Worm (Caenorhabditis elegans): ENCODE measurements around the gene F56D5.6.
A peak's percentile ranks its signal among the peaks of the same experiment; 100 is the strongest.

The F56D5.6 gene

DNA sequence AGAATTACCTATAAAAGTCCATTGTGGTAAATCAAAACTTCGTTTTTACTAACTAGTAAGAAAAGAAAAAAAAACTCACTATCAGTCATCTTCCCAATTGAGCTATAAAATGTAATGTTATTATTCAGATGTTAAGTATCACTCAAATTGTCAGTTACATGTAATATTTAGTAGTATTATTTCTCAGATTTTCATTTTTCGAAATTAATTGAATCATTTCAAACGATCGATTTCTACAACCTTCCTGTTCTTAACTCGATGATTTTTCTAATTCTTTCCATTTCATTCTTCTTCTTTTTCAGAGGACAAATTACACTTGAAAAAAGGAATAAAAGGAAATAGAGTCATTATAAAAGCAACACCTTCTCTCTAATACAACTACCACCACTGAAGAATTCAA is 26.2 kb downstream of the F56D5.6 start, which contains the start of gene F59B8.1:
F59B8.1 (plus strand) TSS at position 301 of the 400 bp plus-strand sequence.
- TF ChIP-seq flt-1 (GFP tag; IDR thresholded peaks at IDR 0.05) (no peak), cog-1 (tag; optimal IDR thresholded peaks at IDR 0.05) (no peak), T22C8.4 (GFP tag; IDR thresholded peaks at IDR 0.05) (no peak), ztf-23 (GFP tag; IDR thresholded peaks at IDR 0.05) (no peak), ztf-29 (GFP tag; IDR thresholded peaks at IDR 0.05) (no peak), med-1 (GFP tag; optimal IDR thresholded peaks at IDR 0.05; ENCODE audit: insufficient read depth) (no peak), ref-1 (GFP tag; conservative IDR thresholded peaks at IDR 0.05) (no peak), klf-2 (GFP tag; conservative IDR thresholded peaks at IDR 0.05) (no peak), tab-1 (GFP tag; IDR thresholded peaks at IDR 0.05) (no peak)

DNA sequence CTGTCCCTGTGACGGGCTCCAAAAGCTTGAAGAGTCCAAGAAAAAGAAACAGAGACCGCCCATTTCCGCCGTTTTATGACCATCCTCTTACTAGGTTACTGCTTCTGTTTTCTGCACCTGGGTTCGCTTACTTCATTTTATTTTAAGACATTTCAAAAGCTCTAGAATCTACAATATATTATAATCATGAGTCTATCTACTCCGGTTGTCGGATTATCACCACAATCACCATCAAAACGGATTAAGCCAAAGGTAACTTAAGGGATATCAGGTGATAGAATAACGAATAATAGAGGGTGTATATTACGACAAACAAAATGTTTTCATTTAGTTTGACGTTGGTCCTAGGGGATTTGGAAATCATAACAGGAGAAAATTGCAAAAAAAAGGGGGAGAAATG is 30.6 kb downstream of the F56D5.6 start:
- no peak for TF ChIP-seq flt-1 (GFP tag; IDR thresholded peaks at IDR 0.05)
- TF ChIP-seq ref-1 (GFP tag; conservative IDR thresholded peaks at IDR 0.05), result no peak
- TF ChIP-seq T22C8.4 (GFP tag; IDR thresholded peaks at IDR 0.05), result no peak
- no peak for TF ChIP-seq ztf-23 (GFP tag; IDR thresholded peaks at IDR 0.05)
- TF ChIP-seq tab-1 (GFP tag; IDR thresholded peaks at IDR 0.05), result no peak
- TF ChIP-seq ztf-29 (GFP tag; IDR thresholded peaks at IDR 0.05), result no peak
- no peak for TF ChIP-seq klf-2 (GFP tag; conservative IDR thresholded peaks at IDR 0.05)
- no peak for TF ChIP-seq cog-1 (tag; optimal IDR thresholded peaks at IDR 0.05)
- TF ChIP-seq med-1 (GFP tag; optimal IDR thresholded peaks at IDR 0.05; ENCODE audit: insufficient read depth), result no peak

DNA sequence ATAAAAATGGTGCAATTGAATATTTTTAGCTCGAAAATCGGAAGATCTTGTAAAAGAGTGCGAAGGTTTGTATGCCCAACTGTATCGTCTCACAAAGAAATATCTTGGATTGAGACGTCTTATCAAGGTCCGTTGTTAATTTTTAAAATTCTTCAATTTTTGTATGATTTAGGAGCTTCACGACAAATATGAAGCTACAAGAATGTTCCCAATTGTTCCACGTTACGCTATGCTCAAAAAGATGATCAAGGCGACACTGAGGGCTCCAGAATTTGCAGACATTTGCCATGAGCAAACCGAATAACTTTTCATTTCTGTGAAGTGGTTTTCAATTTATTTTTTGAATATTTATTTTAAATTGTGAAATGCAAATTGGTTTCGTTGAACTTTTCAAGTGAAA is 37.0 kb downstream of the F56D5.6 start:
- TF ChIP-seq flt-1 (GFP tag; IDR thresholded peaks at IDR 0.05) (no peak), ztf-23 (GFP tag; IDR thresholded peaks at IDR 0.05) (no peak), ref-1 (GFP tag; conservative IDR thresholded peaks at IDR 0.05) (no peak), klf-2 (GFP tag; conservative IDR thresholded peaks at IDR 0.05) (no peak), T22C8.4 (GFP tag; IDR thresholded peaks at IDR 0.05) (no peak), tab-1 (GFP tag; IDR thresholded peaks at IDR 0.05) (no peak), cog-1 (tag; optimal IDR thresholded peaks at IDR 0.05) (no peak), med-1 (GFP tag; optimal IDR thresholded peaks at IDR 0.05; ENCODE audit: insufficient read depth) (no peak), ztf-29 (GFP tag; IDR thresholded peaks at IDR 0.05) (no peak)

DNA sequence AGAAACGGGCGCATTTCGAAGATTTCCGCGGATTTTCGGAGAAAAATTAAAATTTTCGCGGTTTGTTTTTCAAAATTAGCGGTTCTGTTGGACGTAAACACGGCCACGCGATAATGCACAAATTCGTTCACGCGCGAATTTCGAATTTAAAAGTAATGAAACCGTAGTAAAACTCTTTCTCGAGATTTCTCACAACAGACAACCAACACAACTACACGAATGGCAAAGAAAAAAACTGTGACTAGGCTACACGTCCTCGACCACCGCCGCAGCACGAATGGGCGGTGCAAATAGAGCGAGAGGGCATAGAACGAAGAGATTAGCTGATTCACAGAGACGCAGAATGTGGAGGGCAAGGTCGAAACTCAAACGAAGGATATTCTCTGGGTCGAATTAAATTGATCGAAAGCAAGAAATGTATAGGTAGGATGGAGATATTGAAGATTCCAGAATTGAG is 39.2 kb downstream of the F56D5.6 start, which contains the start of gene idh-1:
idh-1 (minus strand) TSS at position 228 of the 457 bp plus-strand sequence.
- TF ChIP-seq flt-1 (GFP tag; IDR thresholded peaks at IDR 0.05), result no peak
- TF ChIP-seq med-1 (GFP tag; optimal IDR thresholded peaks at IDR 0.05; ENCODE audit: insufficient read depth), result no peak
- no peak for TF ChIP-seq klf-2 (GFP tag; conservative IDR thresholded peaks at IDR 0.05)
- TF ChIP-seq tab-1 (GFP tag; IDR thresholded peaks at IDR 0.05), result no peak
- TF ChIP-seq ref-1 (GFP tag; conservative IDR thresholded peaks at IDR 0.05), result no peak
- no peak for TF ChIP-seq ztf-23 (GFP tag; IDR thresholded peaks at IDR 0.05)
- TF ChIP-seq T22C8.4 (GFP tag; IDR thresholded peaks at IDR 0.05), result no peak
- TF ChIP-seq cog-1 (tag; optimal IDR thresholded peaks at IDR 0.05), result no peak
- no peak for TF ChIP-seq ztf-29 (GFP tag; IDR thresholded peaks at IDR 0.05)

DNA sequence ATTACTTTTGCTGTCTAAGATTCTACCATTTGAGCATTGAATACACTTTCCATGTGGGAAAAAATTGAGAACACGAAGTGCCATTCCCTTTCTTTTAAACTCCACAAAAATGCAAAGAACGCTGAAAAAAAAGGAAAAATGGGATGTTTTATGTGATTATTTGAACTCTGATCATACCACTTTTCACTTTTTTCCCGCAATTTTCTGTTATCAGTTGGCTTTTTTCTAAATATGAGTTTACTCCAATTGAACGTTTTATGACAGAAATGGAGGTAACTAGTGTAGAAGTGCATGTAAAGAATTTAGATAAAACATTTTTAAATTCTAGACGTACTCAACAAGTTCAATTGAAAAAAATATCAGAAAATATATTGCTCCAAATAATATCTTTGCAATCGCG is 39.7 kb downstream of the F56D5.6 start:
- TF ChIP-seq klf-2 (GFP tag; conservative IDR thresholded peaks at IDR 0.05) (no peak), flt-1 (GFP tag; IDR thresholded peaks at IDR 0.05) (no peak), ztf-23 (GFP tag; IDR thresholded peaks at IDR 0.05) (no peak), tab-1 (GFP tag; IDR thresholded peaks at IDR 0.05) (no peak), ref-1 (GFP tag; conservative IDR thresholded peaks at IDR 0.05) (no peak), med-1 (GFP tag; optimal IDR thresholded peaks at IDR 0.05; ENCODE audit: insufficient read depth) (no peak)

DNA sequence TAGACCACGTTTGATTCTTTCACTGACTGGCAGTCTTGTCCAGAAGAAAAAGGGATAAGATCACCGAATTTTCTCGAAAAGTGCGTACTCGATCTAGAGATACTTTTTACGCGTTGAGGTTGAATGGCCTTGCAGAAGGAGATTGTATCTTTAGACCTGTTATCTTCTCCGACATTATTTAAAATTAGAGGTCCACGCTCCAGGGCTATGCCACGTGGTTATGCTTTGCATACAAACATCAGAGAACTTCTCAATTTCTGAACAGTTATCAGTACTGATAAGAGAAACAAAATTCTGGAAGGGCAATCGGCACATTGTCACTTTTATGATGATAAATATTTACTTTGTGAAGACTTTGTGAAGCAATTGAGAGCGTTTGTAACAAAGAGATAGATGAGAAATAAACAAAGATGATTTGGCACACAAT is 40.4 kb downstream of the F56D5.6 start:
- TF ChIP-seq klf-2 (GFP tag; conservative IDR thresholded peaks at IDR 0.05) (0 out of 2 replicates have a peak, but pooled peaks have one; percentile 21), tab-1 (GFP tag; IDR thresholded peaks at IDR 0.05) (no peak)

DNA sequence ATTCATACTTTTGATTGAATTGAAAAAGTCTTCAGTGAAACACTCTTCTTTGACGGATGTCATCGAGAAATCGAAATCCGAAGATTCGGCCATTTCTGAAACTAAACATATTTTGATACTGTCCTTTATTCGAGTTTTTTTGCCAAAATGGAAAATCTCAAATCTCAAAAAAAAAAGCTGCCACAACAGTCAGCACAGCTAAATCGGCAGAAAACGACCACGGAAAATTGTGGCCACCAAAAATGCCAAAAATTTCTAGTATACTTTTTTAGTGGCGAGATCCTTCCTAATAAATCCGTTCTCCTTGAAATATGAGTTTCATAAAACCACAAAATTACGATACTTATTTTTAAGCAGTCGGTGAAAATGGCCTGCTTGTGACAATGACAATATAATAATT is 42.2 kb downstream of the F56D5.6 start, which contains the start of gene F38E11.9:
F38E11.9 (minus strand) TSS at position 101 of the 400 bp plus-strand sequence.
- no peak for TF ChIP-seq ref-1 (GFP tag; conservative IDR thresholded peaks at IDR 0.05)
- TF ChIP-seq klf-2 (GFP tag; conservative IDR thresholded peaks at IDR 0.05), result no peak

DNA sequence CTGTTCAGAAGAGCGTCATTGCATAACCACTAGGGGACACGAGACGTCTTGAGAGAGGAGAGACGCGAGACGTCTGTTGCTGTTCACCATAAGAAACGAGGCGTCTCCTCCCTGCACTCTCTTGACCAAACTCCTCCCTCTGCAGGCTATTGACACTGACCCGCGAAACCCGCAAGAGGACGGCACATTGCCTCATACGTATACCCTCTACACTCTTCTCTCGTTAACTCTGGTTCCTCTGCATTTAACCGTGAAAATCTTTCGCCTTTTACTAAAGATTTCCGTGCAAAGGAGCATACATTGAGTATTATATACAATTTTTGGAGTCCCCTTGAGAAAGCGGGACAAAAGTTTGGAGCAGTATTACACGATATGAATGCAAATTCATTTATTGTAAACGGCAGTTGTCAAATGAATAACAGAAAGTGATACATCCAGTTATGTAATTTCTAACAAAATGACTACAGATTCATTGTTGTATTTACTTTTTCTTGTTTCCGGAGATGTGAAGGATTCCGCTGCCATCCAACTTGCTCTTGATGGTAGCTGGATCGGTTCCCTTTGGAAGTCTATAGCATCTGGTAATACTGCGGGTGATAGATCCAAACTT is 42.8 kb downstream of the F56D5.6 start:
- TF ChIP-seq cog-1 (tag; optimal IDR thresholded peaks at IDR 0.05) (peak; percentile 76), ztf-23 (GFP tag; IDR thresholded peaks at IDR 0.05) (0 out of 2 replicates have a peak, but pooled peaks have one; percentile 10), flt-1 (GFP tag; IDR thresholded peaks at IDR 0.05) (peak; percentile 78; the same call in 1 of the 2 replicates), klf-2 (GFP tag; conservative IDR thresholded peaks at IDR 0.05) (no peak), ref-1 (GFP tag; conservative IDR thresholded peaks at IDR 0.05) (no peak), med-1 (GFP tag; optimal IDR thresholded peaks at IDR 0.05; ENCODE audit: insufficient read depth) (no peak), T22C8.4 (GFP tag; IDR thresholded peaks at IDR 0.05) (no peak), ztf-29 (GFP tag; IDR thresholded peaks at IDR 0.05) (no peak), tab-1 (GFP tag; IDR thresholded peaks at IDR 0.05) (no peak; the same call in 1 of the 2 replicates)

DNA sequence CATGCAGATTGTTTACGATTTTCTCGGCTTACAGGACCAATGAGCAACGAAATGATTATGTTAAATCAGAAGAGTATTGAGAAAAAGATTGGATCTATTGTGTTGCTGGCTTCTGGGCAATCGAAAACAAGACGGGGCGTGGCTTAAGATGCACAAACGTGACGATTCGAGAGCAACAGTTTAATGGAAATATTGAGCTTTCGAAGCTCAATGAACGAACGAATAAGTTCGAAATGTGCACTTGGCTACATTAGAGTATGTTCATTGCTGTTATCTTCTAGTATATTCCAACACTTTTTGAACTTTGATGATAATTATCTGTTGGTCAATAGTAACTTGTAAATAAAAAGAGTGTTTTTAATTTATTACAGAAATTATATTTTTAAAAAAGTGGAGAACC is 43.7 kb downstream of the F56D5.6 start, which contains the start of gene hsp-12.3:
hsp-12.3 (minus strand) TSS at position 101 of the 400 bp plus-strand sequence.
- no peak for TF ChIP-seq ref-1 (GFP tag; conservative IDR thresholded peaks at IDR 0.05)
- TF ChIP-seq med-1 (GFP tag; optimal IDR thresholded peaks at IDR 0.05; ENCODE audit: insufficient read depth), result no peak
- no peak for TF ChIP-seq klf-2 (GFP tag; conservative IDR thresholded peaks at IDR 0.05)
- TF ChIP-seq ztf-29 (GFP tag; IDR thresholded peaks at IDR 0.05), result no peak
- no peak for TF ChIP-seq flt-1 (GFP tag; IDR thresholded peaks at IDR 0.05)
- TF ChIP-seq T22C8.4 (GFP tag; IDR thresholded peaks at IDR 0.05), result no peak
- no peak for TF ChIP-seq ztf-23 (GFP tag; IDR thresholded peaks at IDR 0.05)
- TF ChIP-seq tab-1 (GFP tag; IDR thresholded peaks at IDR 0.05), result no peak
- no peak for TF ChIP-seq cog-1 (tag; optimal IDR thresholded peaks at IDR 0.05)

DNA sequence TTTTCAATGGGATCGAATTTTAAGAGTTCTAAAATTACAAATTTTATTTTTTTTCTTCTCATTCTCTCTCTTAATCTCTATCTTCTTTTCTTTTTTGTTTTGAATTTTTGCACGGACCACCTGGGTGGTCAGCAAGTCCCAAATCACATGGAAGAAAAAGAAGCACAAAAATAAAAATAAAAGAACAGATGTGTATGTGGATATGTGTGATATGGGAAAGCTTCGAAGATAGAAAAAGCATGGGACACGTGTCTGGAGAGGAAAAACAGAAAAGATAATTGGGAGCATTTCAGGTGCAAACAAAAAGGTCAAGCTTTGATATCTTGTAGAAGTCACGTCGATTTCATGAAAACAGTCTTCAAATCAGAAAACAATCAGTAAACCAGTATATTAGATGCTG is 45.5 kb downstream of the F56D5.6 start, which contains the start of gene hsp-12.6:
hsp-12.6 (minus strand) TSS at position 20 of the 400 bp plus-strand sequence.
- TF ChIP-seq cog-1 (tag; optimal IDR thresholded peaks at IDR 0.05) (no peak), med-1 (GFP tag; optimal IDR thresholded peaks at IDR 0.05; ENCODE audit: insufficient read depth) (no peak), ref-1 (GFP tag; conservative IDR thresholded peaks at IDR 0.05) (no peak), flt-1 (GFP tag; IDR thresholded peaks at IDR 0.05) (no peak), ztf-29 (GFP tag; IDR thresholded peaks at IDR 0.05) (no peak), klf-2 (GFP tag; conservative IDR thresholded peaks at IDR 0.05) (no peak), ztf-23 (GFP tag; IDR thresholded peaks at IDR 0.05) (no peak), tab-1 (GFP tag; IDR thresholded peaks at IDR 0.05) (no peak), T22C8.4 (GFP tag; IDR thresholded peaks at IDR 0.05) (no peak)

All from whole organism, midembryonic.